ENCODE assay signal across 1 worm cellular context in the genomic region with DNA sequence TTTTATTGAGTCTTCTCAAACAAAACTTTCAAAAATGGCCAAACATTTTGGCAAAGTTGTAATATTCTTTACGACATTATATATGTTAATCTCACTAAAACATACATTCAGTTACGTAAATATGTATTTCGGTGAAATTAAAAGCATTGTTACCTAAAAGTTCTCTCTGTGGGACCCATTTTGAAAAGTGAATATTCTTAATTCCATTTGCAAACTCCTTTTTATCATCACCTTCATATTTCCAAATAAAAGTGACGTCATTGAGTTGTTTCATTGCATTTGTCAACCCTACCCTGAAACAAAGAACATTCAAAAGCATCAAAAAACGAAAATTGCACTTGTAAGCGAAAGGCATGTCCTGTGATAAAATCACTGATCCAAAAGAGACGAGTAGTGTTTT.
TF ChIP-seq lines count a peak whose summit lies in the region.

No protein-coding gene starts in this region.

TF ChIP-seq in whole organism, L1 larva, 84 proteins besides CTCF, POLR2A, EP300 and RAD21 (continued from another document):
- TF ChIP-seq blmp-1 (tag; optimal IDR thresholded peaks at IDR 0.05; lab: Kevin White, UChicago) (no peak), fkh-10 (GFP tag; optimal IDR thresholded peaks at IDR 0.05; lab: Kevin White, UChicago) (no peak), fkh-8 (tag; optimal IDR thresholded peaks at IDR 0.05; lab: Kevin White, UChicago) (peak; percentile 29), sox-4 (tag; optimal IDR thresholded peaks at IDR 0.05; lab: Kevin White, UChicago) (no peak), sptf-1 (tag; optimal IDR thresholded peaks at IDR 0.05; lab: Kevin White, UChicago) (no peak), nhr-19 (GFP tag; conservative IDR thresholded peaks at IDR 0.05; lab: Robert Waterston, UW) (peak; percentile 33), nhr-71 (tag; optimal IDR thresholded peaks at IDR 0.05; lab: Kevin White, UChicago) (peak; percentile 14)
